Fruit fly (Drosophila melanogaster): Measurements from ENCODE around the gene CG42512.

- TF ChIP-seq usp (GFP tag; optimal IDR thresholded peaks at IDR 0.05) (no peak), EcR (GFP tag; optimal IDR thresholded peaks at IDR 0.05) (no peak), psq (optimal IDR thresholded peaks at IDR 0.05) (no peak)
Measured at dm6 chrX:16692325-16692724, 41.1 kb downstream of the CG42512 start.

Measured in whole organism.